Fruit fly (Drosophila melanogaster) whole organism, embryonic: ENCODE data around the gene CG1847.

ENCODE experiments used
- Awh ChIP-seq: fragments of 200-800 bp; sonication (Bioruptor generic); IDR thresholded peaks from 2 replicates; pipeline ENCODE4, ENCODE4 v1.3.6; 2022; ENCODE audit warnings: missing biosample characterization, missing genetic modification characterization
- CG10267 ChIP-seq: fragments of 200-800 bp; sonication (Bioruptor generic); optimal IDR thresholded peaks from 2 replicates; lab custom pipeline; 2018; ENCODE audit warnings: missing biosample characterization, mild to moderate bottlenecking, missing genetic modification characterization, moderate library complexity
- CG10979 ChIP-seq: fragments of 200-800 bp; sonication (Bioruptor generic); optimal IDR thresholded peaks from 2 replicates; lab custom pipeline; 2018; ENCODE audit warnings: missing biosample characterization, mild to moderate bottlenecking, missing genetic modification characterization, moderate library complexity
- CG14965 ChIP-seq: fragments of 200-800 bp; sonication (Bioruptor generic); optimal IDR thresholded peaks from 2 replicates; lab custom pipeline; 2016; ENCODE audit warnings: missing biosample characterization, missing genetic modification characterization, borderline replicate concordance
- CG16815 ChIP-seq: fragments of 200-800 bp; sonication (Bioruptor generic); optimal IDR thresholded peaks from 3 replicates; lab custom pipeline; 2017; ENCODE audit warnings: missing biosample characterization, mild to moderate bottlenecking, missing genetic modification characterization
- CG17361 ChIP-seq: fragments of 200-800 bp; sonication (Bioruptor generic); IDR thresholded peaks from 3 replicates; pipeline ENCODE4 v1.3.6; 2022; ENCODE audit warnings: missing biosample characterization, missing genetic modification characterization
- CG30431 ChIP-seq: fragments of 200-800 bp; sonication (Bioruptor generic); optimal IDR thresholded peaks from 2 replicates; lab custom pipeline; 2017; ENCODE audit warnings: missing biosample characterization, missing genetic modification characterization
- CG3407 ChIP-seq: fragments of 200-800 bp; sonication (Bioruptor generic); optimal IDR thresholded peaks from 2 replicates; lab custom pipeline; 2018; ENCODE audit warnings: missing biosample characterization, mild to moderate bottlenecking, missing genetic modification characterization
- CG4707 ChIP-seq: fragments of 200-800 bp; sonication (Bioruptor generic); optimal IDR thresholded peaks from 2 replicates; lab custom pipeline; 2018; ENCODE audit warnings: missing biosample characterization, mild to moderate bottlenecking, missing genetic modification characterization, moderate library complexity
- CG6854 ChIP-seq: fragments of 200-800 bp; sonication (Bioruptor generic); optimal IDR thresholded peaks from 3 replicates; lab custom pipeline; 2017; ENCODE audit warnings: missing biosample characterization, mild to moderate bottlenecking, missing genetic modification characterization
- CG7271 ChIP-seq: fragments of 200-800 bp; sonication (Bioruptor generic); optimal IDR thresholded peaks from 2 replicates; lab custom pipeline; 2018; ENCODE audit warnings: missing biosample characterization, mild to moderate bottlenecking, missing genetic modification characterization, moderate library complexity
- CG8944 ChIP-seq: fragments of 200-800 bp; sonication (Bioruptor generic); optimal IDR thresholded peaks from 3 replicates; lab custom pipeline; 2016; ENCODE audit warnings: missing biosample characterization, missing genetic modification characterization
- CG9609 ChIP-seq: fragments of 200-800 bp; sonication (Bioruptor generic); optimal IDR thresholded peaks from 3 replicates; lab custom pipeline; 2016; ENCODE audit warnings: missing biosample characterization, missing genetic modification characterization
- CG9817 ChIP-seq: fragments of 200-800 bp; sonication (Bioruptor generic); optimal IDR thresholded peaks from 2 replicates; lab custom pipeline; 2018; ENCODE audit warnings: missing biosample characterization, mild to moderate bottlenecking, missing genetic modification characterization, moderate library complexity
- Ets65A ChIP-seq: fragments of 200-800 bp; sonication (Bioruptor generic); peaks from one replicate; lab custom pipeline; 2016; ENCODE audit warnings: missing biosample characterization, missing genetic modification characterization
- Hmr ChIP-seq: fragments of 200-800 bp; sonication (Bioruptor generic); optimal IDR thresholded peaks from 3 replicates; lab custom pipeline; 2017; ENCODE audit warnings: mild to moderate bottlenecking, missing biosample characterization, missing genetic modification reagents, missing genetic modification characterization
- Ptx1 ChIP-seq: fragments of 200-800 bp; sonication (Bioruptor generic); IDR thresholded peaks from 2 replicates; pipeline ENCODE4 v1.3.6; 2022; ENCODE audit warnings: missing biosample characterization, missing genetic modification characterization
- Spps ChIP-seq: fragments of 200-800 bp; sonication (Bioruptor generic); optimal IDR thresholded peaks from 2 replicates; lab custom pipeline; 2018; ENCODE audit warnings: missing biosample characterization, mild to moderate bottlenecking, missing genetic modification characterization
- Sry-δ ChIP-seq: fragments of 200-800 bp; sonication (Bioruptor generic); optimal IDR thresholded peaks from 2 replicates; lab custom pipeline; 2016; ENCODE audit warnings: missing biosample characterization, missing genetic modification characterization
- Stat92E ChIP-seq, 3 experiments: fragments of >200 bp in 2 of 3; fragments of 200-800 bp in 1 of 3; sonication (Bioruptor generic) in 1 of 3; optimal IDR thresholded peaks; 2 replicates each; lab custom pipeline; 2017 to 2019; ENCODE audit warnings: missing biosample characterization in 3 of 3, missing genetic modification characterization in 3 of 3, mild to moderate bottlenecking in 1 of 3, moderate library complexity in 1 of 3
- Usf ChIP-seq: fragments of 200-800 bp; sonication (Bioruptor generic); optimal IDR thresholded peaks from 2 replicates; lab custom pipeline; 2017; ENCODE audit warnings: missing genotype, missing biosample characterization, missing genetic modification characterization
- Vsx1 ChIP-seq: fragments of 200-800 bp; sonication (Bioruptor generic); optimal IDR thresholded peaks from 2 replicates; lab custom pipeline; 2017; ENCODE audit warnings: missing biosample characterization, mild to moderate bottlenecking, missing genetic modification characterization, missing genetic modification reagents
- YL-1 ChIP-seq: fragments of 200-800 bp; sonication (Bioruptor generic); optimal IDR thresholded peaks from 3 replicates; lab custom pipeline; 2017; ENCODE audit warnings: missing biosample characterization, mild to moderate bottlenecking, missing genetic modification characterization
- bab2 ChIP-seq: fragments of 200-800 bp; sonication (Bioruptor generic); optimal IDR thresholded peaks from 2 replicates; lab custom pipeline; 2016; ENCODE audit warnings: missing biosample characterization, missing genetic modification characterization
- chn ChIP-seq: fragments of 200-800 bp; sonication (Bioruptor generic); optimal IDR thresholded peaks from 2 replicates; lab custom pipeline; 2016; ENCODE audit warnings: missing biosample characterization, missing genetic modification characterization
- crp ChIP-seq, 2 experiments: fragments of 200-800 bp; sonication (Bioruptor generic); optimal IDR thresholded peaks; 2 replicates in 1 of 2; 3 replicates in 1 of 2; lab custom pipeline; 2017; ENCODE audit warnings: missing biosample characterization in 2 of 2, missing genetic modification characterization in 2 of 2, mild to moderate bottlenecking in 1 of 2, moderate library complexity in 1 of 2
- dan ChIP-seq: fragments of 200-800 bp; sonication (Bioruptor generic); IDR thresholded peaks from 2 replicates; pipeline ENCODE4 v1.3.6; 2022; ENCODE audit warnings: missing biosample characterization, missing genetic modification characterization
- disco-r ChIP-seq: fragments of 200-800 bp; sonication (Bioruptor generic); optimal IDR thresholded peaks from 2 replicates; lab custom pipeline; 2016; ENCODE audit warnings: missing biosample characterization, missing genetic modification characterization
- en ChIP-seq: fragments of 200-800 bp; sonication (Bioruptor generic); optimal IDR thresholded peaks from 2 replicates; lab custom pipeline; 2016; ENCODE audit warnings: missing biosample characterization, missing genetic modification characterization
- esg ChIP-seq: fragments of 200-800 bp; sonication (Bioruptor generic); conservative IDR thresholded peaks from 2 replicates; pipeline ENCODE4 v1.3.6; 2022; ENCODE audit warnings: missing biosample characterization, missing genetic modification characterization
- gfzf ChIP-seq: fragments of 200-800 bp; sonication (Bioruptor generic); optimal IDR thresholded peaks from 2 replicates; lab custom pipeline; 2016; ENCODE audit warnings: missing biosample characterization, mild to moderate bottlenecking, missing genetic modification characterization, moderate library complexity
- gsb-n ChIP-seq: fragments of 200-800 bp; sonication (Bioruptor generic); optimal IDR thresholded peaks from 3 replicates; lab custom pipeline; 2018; ENCODE audit warnings: missing biosample characterization, mild to moderate bottlenecking, missing genetic modification characterization
- insv ChIP-seq, 2 experiments: fragments of 200-800 bp; sonication (Bioruptor generic); optimal IDR thresholded peaks; 3 replicates each; lab custom pipeline; 2016 to 2018; ENCODE audit warnings: missing biosample characterization in 2 of 2, missing genetic modification characterization in 2 of 2
- luna ChIP-seq: fragments of 200-800 bp; sonication (Bioruptor generic); optimal IDR thresholded peaks from 2 replicates; lab custom pipeline; 2016; ENCODE audit warnings: missing biosample characterization, missing genetic modification characterization
- maf-S ChIP-seq: fragments of 200-800 bp; sonication (Bioruptor generic); optimal IDR thresholded peaks from 2 replicates; lab custom pipeline; 2016; ENCODE audit warnings: missing biosample characterization, missing genetic modification characterization
- mam ChIP-seq: fragments of 200-800 bp; sonication (Bioruptor generic); optimal IDR thresholded peaks from 3 replicates; lab custom pipeline; 2016; ENCODE audit warnings: missing biosample characterization, missing genetic modification characterization
- nerfin-2 ChIP-seq: fragments of 200-800 bp; sonication (Bioruptor generic); IDR thresholded peaks from 2 replicates; pipeline ENCODE4 v1.3.6; 2022; ENCODE audit warnings: missing biosample characterization, missing genetic modification characterization; ENCODE audit not compliant: partially characterized antibody
- onecut ChIP-seq: fragments of 200-800 bp; sonication (Bioruptor generic); IDR thresholded peaks from 2 replicates; pipeline ENCODE4 v1.3.6; 2022; ENCODE audit warnings: missing biosample characterization, missing genetic modification characterization
- org-1 ChIP-seq: fragments of 200-800 bp; sonication (Bioruptor generic); optimal IDR thresholded peaks from 2 replicates; lab custom pipeline; 2017; ENCODE audit warnings: missing biosample characterization, missing genetic modification characterization
- pan ChIP-seq, 4 experiments: fragments of >200 bp in 3 of 4; fragments of 200-800 bp in 1 of 4; sonication (Bioruptor generic) in 1 of 4; optimal IDR thresholded peaks in 3 of 4; IDR thresholded peaks in 1 of 4; 2 replicates each; pipeline versions ENCODE4 v1.3.6 to Lab custom; 2017 to 2022; ENCODE audit warnings: missing biosample characterization in 2 of 4, missing genetic modification characterization in 2 of 4, mixed read lengths in 1 of 4
- pros ChIP-seq: fragments of 200-800 bp; sonication (Bioruptor generic); optimal IDR thresholded peaks from 3 replicates; lab custom pipeline; 2019; ENCODE audit warnings: missing biosample characterization, mild to moderate bottlenecking, missing genetic modification characterization, moderate library complexity
- pum ChIP-seq: fragments of 200-800 bp; sonication (Bioruptor generic); optimal IDR thresholded peaks from 2 replicates; lab custom pipeline; 2016; ENCODE audit warnings: missing biosample characterization, missing genetic modification characterization
- repo ChIP-seq: fragments of 200-800 bp; sonication (Bioruptor generic); optimal IDR thresholded peaks from 2 replicates; lab custom pipeline; 2016; ENCODE audit warnings: missing biosample characterization, missing genetic modification characterization
- row ChIP-seq: fragments of 200-800 bp; sonication (Bioruptor generic); IDR thresholded peaks from 3 replicates; pipeline ENCODE4 v1.3.6; 2022; ENCODE audit warnings: missing biosample characterization, missing genetic modification characterization
- schlank ChIP-seq: fragments of 200-800 bp; sonication (Bioruptor generic); optimal IDR thresholded peaks from 2 replicates; lab custom pipeline; 2018; ENCODE audit warnings: missing biosample characterization, mild to moderate bottlenecking, missing genetic modification characterization
- shn ChIP-seq: fragments of 200-800 bp; sonication (Bioruptor generic); optimal IDR thresholded peaks from 3 replicates; lab custom pipeline; 2016; ENCODE audit warnings: missing biosample characterization, missing genetic modification characterization
- trem ChIP-seq: fragments of 200-800 bp; optimal IDR thresholded peaks from 3 replicates; lab custom pipeline; 2019; ENCODE audit warnings: missing biosample characterization, mild to moderate bottlenecking, missing genetic modification characterization, moderate library complexity
- wek ChIP-seq: fragments of 200-800 bp; sonication (Bioruptor generic); optimal IDR thresholded peaks from 3 replicates; lab custom pipeline; 2018; ENCODE audit warnings: missing biosample characterization, mild to moderate bottlenecking, missing genetic modification characterization, moderate library complexity
- zen ChIP-seq: fragments of 200-800 bp; sonication (Bioruptor generic); optimal IDR thresholded peaks from 3 replicates; lab custom pipeline; 2018; ENCODE audit warnings: missing biosample characterization, mild to moderate bottlenecking, missing genetic modification characterization, moderate library complexity
- zf30C ChIP-seq: fragments of 200-800 bp; sonication (Bioruptor generic); optimal IDR thresholded peaks from 3 replicates; lab custom pipeline; 2018; ENCODE audit warnings: missing biosample characterization, mild to moderate bottlenecking, missing genetic modification characterization
- zfh2 ChIP-seq: fragments of 200-800 bp; sonication (Bioruptor generic); optimal IDR thresholded peaks from 2 replicates; lab custom pipeline; 2016; ENCODE audit warnings: missing biosample characterization, missing genetic modification characterization

Gene CG1847

DNA sequence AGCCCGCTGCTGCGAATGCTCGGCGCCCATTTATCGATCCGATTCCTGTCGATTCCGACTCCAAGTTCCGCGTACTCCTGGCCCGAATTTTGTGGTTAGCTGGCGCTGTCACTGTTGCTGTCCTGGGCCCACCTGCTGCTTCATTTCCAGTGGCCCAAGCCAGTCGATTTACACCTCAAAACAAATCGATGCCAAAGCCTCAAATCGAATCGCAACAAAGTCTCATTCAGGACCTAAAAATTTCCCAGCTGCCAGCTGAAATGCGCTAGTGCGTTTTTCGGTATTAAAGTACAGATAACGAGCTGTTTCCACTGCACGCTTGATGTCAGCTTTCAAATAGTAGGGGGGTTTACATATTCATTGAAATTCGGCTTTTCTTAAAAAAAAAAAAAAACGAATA lies 3.5 kb downstream of the CG1847 start, which contains the start of gene BORCS5 (continued):
- no peak for TF ChIP-seq CG17361
- peak; percentile 80 for TF ChIP-seq wek (GFP tag; lab: Kevin White, UChicago)
- TF ChIP-seq shn (GFP tag; lab: Kevin White, UChicago): no peak
- no peak for TF ChIP-seq CG30431
- TF ChIP-seq row: peak; percentile 72
- TF ChIP-seq CG8944: no peak
- no peak for TF ChIP-seq chn (GFP tag; lab: Kevin White, UChicago)
- no peak for TF ChIP-seq Spps
- no peak for TF ChIP-seq luna (GFP tag; lab: Kevin White, UChicago)
- TF ChIP-seq zf30C (GFP tag; lab: Kevin White, UChicago): no peak
- TF ChIP-seq Vsx1 (GFP tag; lab: Kevin White, UChicago): no peak
- TF ChIP-seq insv (GFP tag; optimal IDR thresholded peaks at IDR 0.05; lab: Kevin White, UChicago): no peak
- TF ChIP-seq gsb-n (tag; lab: Kevin White, UChicago): no peak
- TF ChIP-seq crp (GFP tag; optimal IDR thresholded peaks at IDR 0.05; lab: Kevin White, UChicago): peak in 1 of 2 experiments; percentile 54
- TF ChIP-seq CG3407: no peak
- TF ChIP-seq CG9817: no peak
- TF ChIP-seq Ptx1 (GFP tag; lab: Robert Waterston, UW): 0 out of 2 replicates have a peak, but pooled peaks have one; percentile 13
- TF ChIP-seq mam (GFP tag; lab: Kevin White, UChicago): no peak
- no peak for TF ChIP-seq zen (tag; lab: Kevin White, UChicago)
- no peak for TF ChIP-seq dan (GFP tag; lab: Robert Waterston, UW)
- TF ChIP-seq disco-r: no peak
- TF ChIP-seq CG16815 (GFP tag; lab: Kevin White, UChicago): no peak
- TF ChIP-seq Awh (GFP tag; lab: Robert Waterston, UW): no peak
- no peak for TF ChIP-seq Stat92E (GFP tag; optimal IDR thresholded peaks at IDR 0.05; lab: Kevin White, UChicago)
- TF ChIP-seq bab2 (GFP tag; lab: Kevin White, UChicago): no peak
- no peak for TF ChIP-seq CG10979 (tag; lab: Kevin White, UChicago)
- peak; percentile 70 for TF ChIP-seq onecut (GFP tag; lab: Robert Waterston, UW)
- no peak for TF ChIP-seq repo (GFP tag; lab: Kevin White, UChicago)
- peak; percentile 2 for TF ChIP-seq trem (tag; lab: Kevin White, UChicago)
- TF ChIP-seq YL-1 (GFP tag; lab: Kevin White, UChicago): peak; percentile 19
- no peak for TF ChIP-seq Hmr (GFP tag; lab: Kevin White, UChicago)
- no peak for TF ChIP-seq CG7271 (tag; lab: Kevin White, UChicago)
- peak; percentile 1 for TF ChIP-seq CG10267 (tag; lab: Kevin White, UChicago)
- no peak for TF ChIP-seq CG4707 (GFP tag; lab: Kevin White, UChicago)
- TF ChIP-seq nerfin-2 (GFP tag; lab: Robert Waterston, UW): no peak
- no peak for TF ChIP-seq schlank
- no peak for TF ChIP-seq CG6854 (GFP tag; lab: Kevin White, UChicago)
- no peak for TF ChIP-seq zfh2
- no peak for TF ChIP-seq esg (GFP tag; lab: Robert Waterston, UW)
- TF ChIP-seq Sry-δ (GFP tag; lab: Kevin White, UChicago): peak; percentile 43
- TF ChIP-seq org-1 (GFP tag; lab: Kevin White, UChicago): no peak
- no peak for TF ChIP-seq pum
- peak; percentile 77 for TF ChIP-seq gfzf (GFP tag; lab: Kevin White, UChicago)
- no peak for TF ChIP-seq maf-S (GFP tag; lab: Kevin White, UChicago)
- TF ChIP-seq Ets65A (GFP tag; lab: Kevin White, UChicago): peak; percentile 91
- no peak for TF ChIP-seq pros
- no peak for TF ChIP-seq pan (optimal IDR thresholded peaks at IDR 0.05; lab: Kevin White, UChicago)
- TF ChIP-seq pan (GFP tag; optimal IDR thresholded peaks at IDR 0.05 in 1 of 2, IDR thresholded peaks at IDR 0.05 in 1 of 2): peak in 1 of 2 experiments; percentile 7
- TF ChIP-seq CG9609: no peak
- TF ChIP-seq CG14965: no peak
- no peak for TF ChIP-seq en (GFP tag; lab: Kevin White, UChicago)
- no peak for TF ChIP-seq Usf (GFP tag; lab: Kevin White, UChicago)
